Fruit fly (Drosophila melanogaster): ENCODE measurements around the gene CG15531.
A peak's percentile ranks its signal among the peaks of the same experiment; 100 is the strongest.

CG15531 gene

dm6 chr3R:30191047-30191446 lies 5.0 kb downstream of the CG15531 start, which contains the start of gene CG9747 (continued):
- TF ChIP-seq Taf1 (GFP tag; IDR thresholded peaks at IDR 0.05) (no peak), CG17912 (GFP tag; optimal IDR thresholded peaks at IDR 0.05) (no peak), Mrtf (GFP tag; IDR thresholded peaks at IDR 0.05) (no peak), Kr (GFP tag; optimal IDR thresholded peaks at IDR 0.05) (no peak), chinmo (GFP tag; IDR thresholded peaks at IDR 0.05; ENCODE audit: partially characterized antibody) (peak; percentile 92), Drgx (GFP tag; IDR thresholded peaks at IDR 0.05) (no peak), NFAT (GFP tag; IDR thresholded peaks at IDR 0.05) (no peak), abd-A (tag; optimal IDR thresholded peaks at IDR 0.05) (peak; percentile 58), bigmax (GFP tag; optimal IDR thresholded peaks at IDR 0.05) (no peak), otp (GFP tag; IDR thresholded peaks at IDR 0.05) (no peak), pum (GFP tag; optimal IDR thresholded peaks at IDR 0.05) (no peak), CG42726 (GFP tag; IDR thresholded peaks at IDR 0.05; ENCODE audit: partially characterized antibody) (no peak), peb (GFP tag; IDR thresholded peaks at IDR 0.05) (no peak), crol (GFP tag; IDR thresholded peaks at IDR 0.05) (0 out of 2 replicates have a peak, but pooled peaks have one; percentile 9), Optix (GFP tag; IDR thresholded peaks at IDR 0.05) (no peak), ftz-f1 (GFP tag; optimal IDR thresholded peaks at IDR 0.05) (peak; percentile 43), Eip74EF (GFP tag; optimal IDR thresholded peaks at IDR 0.05) (no peak), YL-1 (GFP tag; optimal IDR thresholded peaks at IDR 0.05) (no peak), C15 (GFP tag; IDR thresholded peaks at IDR 0.05) (no peak), CG13296 (GFP tag; optimal IDR thresholded peaks at IDR 0.05) (peak; percentile 11), zen (tag; optimal IDR thresholded peaks at IDR 0.05) (no peak), zfh1 (GFP tag; IDR thresholded peaks at IDR 0.05) (no peak), CG18262 (tag; optimal IDR thresholded peaks at IDR 0.05) (no peak), sc (optimal IDR thresholded peaks at IDR 0.05) (no peak), sc (GFP tag; optimal IDR thresholded peaks at IDR 0.05) (no peak), HLH4C (GFP tag; IDR thresholded peaks at IDR 0.05; ENCODE audit: partially characterized antibody) (no peak), CG1647 (GFP tag; optimal IDR thresholded peaks at IDR 0.05) (no peak), bbx (GFP tag; IDR thresholded peaks at IDR 0.05; ENCODE audit: partially characterized antibody) (peak; percentile 28; the same call in 1 of the 2 replicates), stc (GFP tag; IDR thresholded peaks at IDR 0.05) (no peak), bcd (GFP tag; optimal IDR thresholded peaks at IDR 0.05) (no peak), E2f1 (GFP tag; IDR thresholded peaks at IDR 0.05) (no peak), repo (GFP tag; optimal IDR thresholded peaks at IDR 0.05) (no peak), pros (GFP tag; optimal IDR thresholded peaks at IDR 0.05) (peak; percentile 92), sima (GFP tag; optimal IDR thresholded peaks at IDR 0.05) (no peak), TFAM (GFP tag; optimal IDR thresholded peaks at IDR 0.05) (no peak), CG13894 (tag; optimal IDR thresholded peaks at IDR 0.05) (peak; percentile 74), CG10979 (tag; optimal IDR thresholded peaks at IDR 0.05) (no peak), CG1832 (GFP tag; optimal IDR thresholded peaks at IDR 0.05) (no peak), CG11696 (GFP tag; IDR thresholded peaks at IDR 0.05) (no peak), CG14965 (GFP tag; optimal IDR thresholded peaks at IDR 0.05; ENCODE audit: borderline replicate concordance) (no peak), Side (GFP tag; optimal IDR thresholded peaks at IDR 0.05) (no peak), Dek (tag; optimal IDR thresholded peaks at IDR 0.05) (no peak), row (GFP tag; IDR thresholded peaks at IDR 0.05) (no peak), CrebB (tag; optimal IDR thresholded peaks at IDR 0.05) (no peak), CG4424 (GFP tag; optimal IDR thresholded peaks at IDR 0.05) (no peak), CG6689 (GFP tag; IDR thresholded peaks at IDR 0.05) (no peak), CG6254 (GFP tag; optimal IDR thresholded peaks at IDR 0.05) (no peak), CG11723 (GFP tag; optimal IDR thresholded peaks at IDR 0.05) (no peak), CG6175 (GFP tag; IDR thresholded peaks at IDR 0.05) (peak; percentile 94), CG8290 (GFP tag; optimal IDR thresholded peaks at IDR 0.05) (no peak), CG8290 (tag; optimal IDR thresholded peaks at IDR 0.05) (peak in 1 of 2 experiments; percentile 10), Xrp1 (GFP tag; IDR thresholded peaks at IDR 0.05) (no peak)

Measured in whole organism, embryonic.